Worm (Caenorhabditis elegans): ENCODE results near the gene fbxb-85.

DNA sequence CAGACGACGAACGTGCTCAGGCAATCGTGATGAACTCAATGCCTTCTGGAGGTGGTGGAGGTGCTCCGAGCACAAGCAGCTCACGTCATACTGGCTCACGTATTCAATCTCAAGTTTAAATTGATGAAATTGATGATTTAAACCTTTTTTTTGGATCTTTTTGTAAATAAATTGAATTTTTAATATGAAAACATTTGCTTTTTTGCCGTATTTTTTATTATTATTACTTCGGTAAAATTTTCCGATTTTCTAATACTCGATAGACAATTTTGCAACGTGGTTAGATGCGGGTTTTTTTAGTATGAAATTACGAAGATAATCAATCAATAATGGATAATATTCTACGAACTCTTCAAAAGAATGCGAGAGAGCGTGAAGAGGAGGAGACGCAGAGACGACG is 9.2 kb upstream of the fbxb-85 start, which contains the start of gene oxi-1:
- TF ChIP-seq fkh-10 (GFP tag; optimal IDR thresholded peaks at IDR 0.05) (no peak), sox-2 (GFP tag; IDR thresholded peaks at IDR 0.05) (no peak), unc-42 (tag; optimal IDR thresholded peaks at IDR 0.05) (no peak), ref-2 (tag; optimal IDR thresholded peaks at IDR 0.05) (no peak), nhr-232 (tag; optimal IDR thresholded peaks at IDR 0.05) (no peak), ets-4 (tag; optimal IDR thresholded peaks at IDR 0.05) (no peak), ama-1 (optimal IDR thresholded peaks at IDR 0.05) (no peak)
